Worm (Caenorhabditis elegans): Measurements from ENCODE around the gene T08B6.1.

The T08B6.1 gene

DNA sequence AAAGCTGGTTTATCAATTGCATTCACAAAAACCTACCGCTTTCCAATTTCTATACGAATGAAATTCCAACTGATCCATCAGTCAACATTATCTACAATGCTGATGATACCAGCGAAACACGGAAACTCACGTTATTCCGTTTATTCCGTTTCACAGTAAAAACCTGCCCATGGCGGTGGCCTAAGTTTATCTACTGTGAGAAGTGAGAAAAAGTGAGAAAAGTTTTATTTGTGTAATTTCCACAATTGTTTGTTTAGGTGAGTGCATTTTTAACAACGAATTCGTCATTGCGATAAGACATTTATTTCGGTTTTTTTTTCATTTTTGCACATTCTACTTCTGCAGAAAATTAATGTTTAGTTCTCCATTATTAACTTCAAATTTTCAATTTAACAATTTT is 42.9 kb upstream of the T08B6.1 start, which contains the start of gene Y9C9A.8:
Gene Y9C9A.8, plus strand, starts transcription at position 301 of the 400 bp plus-strand sequence.
- TF ChIP-seq elt-3 (tag; optimal IDR thresholded peaks at IDR 0.05) (no peak), fos-1 (tag; optimal IDR thresholded peaks at IDR 0.05) (no peak), sea-2 (GFP tag; optimal IDR thresholded peaks at IDR 0.05) (no peak), lsy-12 (tag; optimal IDR thresholded peaks at IDR 0.05) (no peak), tbx-2 (tag; optimal IDR thresholded peaks at IDR 0.05) (no peak), skn-1 (tag; optimal IDR thresholded peaks at IDR 0.05) (no peak), snpc-4 (tag; optimal IDR thresholded peaks at IDR 0.05) (no peak)

DNA sequence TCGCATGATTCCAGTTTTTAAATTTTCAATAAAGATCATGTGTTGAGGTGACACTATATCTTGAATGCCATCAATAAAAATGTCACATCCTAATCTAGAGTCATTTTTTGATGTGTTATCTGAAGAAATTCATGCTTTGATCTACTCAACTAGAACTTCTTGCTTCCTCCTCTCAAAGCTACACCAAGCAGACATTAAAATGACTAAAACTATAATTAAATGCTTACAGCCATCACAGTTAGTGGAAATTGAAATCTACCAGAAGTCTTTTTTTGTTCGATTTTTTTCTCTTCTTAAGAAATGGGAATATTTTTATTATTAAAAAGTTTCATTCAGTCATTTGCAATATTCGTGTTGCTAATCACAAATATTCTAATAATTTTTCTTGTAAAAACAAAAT is 30.6 kb upstream of the T08B6.1 start, which contains the start of gene str-158:
Gene str-158, plus strand, starts transcription at position 301 of the 400 bp plus-strand sequence.
- TF ChIP-seq unc-39 (tag; optimal IDR thresholded peaks at IDR 0.05), result no peak
- TF ChIP-seq nhr-43 (tag; optimal IDR thresholded peaks at IDR 0.05; ENCODE audit: poor library complexity, severe bottlenecking), result no peak
- TF ChIP-seq fos-1 (tag; optimal IDR thresholded peaks at IDR 0.05), result no peak
- TF ChIP-seq nhr-237 (tag; optimal IDR thresholded peaks at IDR 0.05), result no peak
- TF ChIP-seq ceh-16 (tag; optimal IDR thresholded peaks at IDR 0.05), result no peak
- no peak for TF ChIP-seq nhr-11 (tag; optimal IDR thresholded peaks at IDR 0.05)
- no peak for TF ChIP-seq unc-62 (GFP tag; optimal IDR thresholded peaks at IDR 0.05)
- no peak for TF ChIP-seq lin-15B (tag; optimal IDR thresholded peaks at IDR 0.05)

DNA sequence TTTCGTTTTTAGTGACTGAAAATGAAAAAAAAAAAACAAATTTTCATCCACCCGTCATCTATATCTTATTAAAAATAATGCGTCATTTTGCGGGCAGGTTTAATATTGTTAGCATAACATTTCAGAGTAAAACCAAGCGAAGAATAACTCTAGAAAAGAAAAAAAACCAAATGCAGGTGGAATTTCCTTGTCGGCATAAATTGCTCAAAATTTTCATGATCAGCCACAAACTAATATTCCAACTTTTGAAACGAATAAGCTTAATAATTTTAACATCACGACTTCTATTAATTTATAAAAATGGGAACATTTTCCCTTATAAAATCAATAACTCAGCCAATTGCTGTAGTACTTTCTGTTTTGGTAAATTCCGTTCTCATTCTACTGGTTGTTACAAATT is 28.5 kb upstream of the T08B6.1 start, which contains the start of gene str-155:
Gene str-155, plus strand, starts transcription at position 301 of the 400 bp plus-strand sequence.
- TF ChIP-seq nhr-237 (tag; optimal IDR thresholded peaks at IDR 0.05) (no peak), unc-62 (GFP tag; optimal IDR thresholded peaks at IDR 0.05) (no peak), ceh-9 (tag; optimal IDR thresholded peaks at IDR 0.05) (no peak), R02D3.7 (tag; optimal IDR thresholded peaks at IDR 0.05) (no peak), lin-39 (tag; optimal IDR thresholded peaks at IDR 0.05) (no peak), sea-2 (GFP tag; optimal IDR thresholded peaks at IDR 0.05) (no peak), ZK546.5 (tag; optimal IDR thresholded peaks at IDR 0.05) (no peak), ama-1 (optimal IDR thresholded peaks at IDR 0.05) (no peak), aly-2 (tag; optimal IDR thresholded peaks at IDR 0.05) (no peak)

DNA sequence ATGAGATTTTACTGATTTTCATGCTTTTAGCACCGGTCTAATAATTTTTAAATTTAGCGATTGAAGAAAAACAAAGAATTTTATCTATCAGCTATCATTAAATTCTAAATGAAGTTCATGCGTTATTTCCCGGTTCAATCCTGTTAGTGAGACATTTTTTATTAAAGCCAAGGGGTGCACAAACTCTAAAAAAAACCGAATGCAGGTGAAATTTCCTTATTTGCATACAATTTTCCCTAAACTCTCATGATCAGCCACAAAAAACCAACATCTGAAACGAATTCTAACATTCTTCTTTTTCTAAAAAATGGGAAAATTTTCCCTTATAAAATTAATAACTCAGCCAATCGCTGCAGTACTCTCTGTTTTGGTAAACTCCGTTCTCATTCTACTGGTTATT is 25.9 kb upstream of the T08B6.1 start, which contains the start of gene str-156:
Gene str-156, plus strand, starts transcription at position 301 of the 400 bp plus-strand sequence.
- TF ChIP-seq mdl-1 (tag; optimal IDR thresholded peaks at IDR 0.05) (no peak), nhr-23 (tag; optimal IDR thresholded peaks at IDR 0.05) (no peak), ceh-28 (tag; optimal IDR thresholded peaks at IDR 0.05) (no peak), nhr-25 (tag; optimal IDR thresholded peaks at IDR 0.05) (no peak), ceh-82 (tag; optimal IDR thresholded peaks at IDR 0.05) (no peak), fkh-10 (GFP tag; optimal IDR thresholded peaks at IDR 0.05) (no peak), eor-1 (tag; optimal IDR thresholded peaks at IDR 0.05) (no peak), unc-39 (tag; optimal IDR thresholded peaks at IDR 0.05) (no peak), nhr-43 (tag; optimal IDR thresholded peaks at IDR 0.05; ENCODE audit: poor library complexity, severe bottlenecking) (no peak), nhr-76 (tag; optimal IDR thresholded peaks at IDR 0.05) (no peak), jun-1 (tag; optimal IDR thresholded peaks at IDR 0.05) (no peak), zag-1 (tag; optimal IDR thresholded peaks at IDR 0.05) (no peak), hmg-11 (tag; optimal IDR thresholded peaks at IDR 0.05) (no peak), nhr-12 (tag; optimal IDR thresholded peaks at IDR 0.05) (no peak), egl-27 (tag; optimal IDR thresholded peaks at IDR 0.05) (no peak)

DNA sequence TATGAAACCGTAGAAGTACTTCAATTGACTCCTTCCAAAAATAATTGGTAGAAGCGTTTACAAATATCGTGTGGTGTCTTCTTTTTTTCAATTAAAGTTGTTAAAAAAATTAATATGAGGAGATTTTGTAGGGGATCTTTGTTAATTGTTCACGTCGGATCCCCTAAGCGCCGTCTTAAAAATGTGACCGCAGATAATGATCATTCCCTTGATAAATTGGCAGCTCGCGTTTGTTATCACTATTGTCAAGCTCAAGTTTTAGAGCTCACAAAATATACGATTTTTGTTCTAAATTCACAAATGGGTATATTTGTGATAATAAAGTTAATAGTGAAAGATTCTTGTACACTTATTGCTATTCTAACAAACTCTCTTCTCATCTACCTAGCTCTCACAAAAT is 21.9 kb upstream of the T08B6.1 start, which contains the start of gene str-159:
Gene str-159, plus strand, starts transcription at position 301 of the 400 bp plus-strand sequence.
- TF ChIP-seq daf-12 (tag; optimal IDR thresholded peaks at IDR 0.05) (no peak), skn-1 (tag; optimal IDR thresholded peaks at IDR 0.05) (no peak), fos-1 (tag; optimal IDR thresholded peaks at IDR 0.05) (no peak), nhr-76 (tag; optimal IDR thresholded peaks at IDR 0.05) (no peak), nhr-237 (tag; optimal IDR thresholded peaks at IDR 0.05) (no peak), nhr-77 (tag; optimal IDR thresholded peaks at IDR 0.05) (no peak), jun-1 (tag; optimal IDR thresholded peaks at IDR 0.05) (no peak), hmg-11 (tag; optimal IDR thresholded peaks at IDR 0.05) (no peak), lin-39 (tag; optimal IDR thresholded peaks at IDR 0.05) (no peak), mdl-1 (tag; optimal IDR thresholded peaks at IDR 0.05) (no peak), ceh-28 (tag; optimal IDR thresholded peaks at IDR 0.05) (no peak)
